Fruit fly (Drosophila melanogaster): ENCODE data around the gene CG43230.

DNA sequence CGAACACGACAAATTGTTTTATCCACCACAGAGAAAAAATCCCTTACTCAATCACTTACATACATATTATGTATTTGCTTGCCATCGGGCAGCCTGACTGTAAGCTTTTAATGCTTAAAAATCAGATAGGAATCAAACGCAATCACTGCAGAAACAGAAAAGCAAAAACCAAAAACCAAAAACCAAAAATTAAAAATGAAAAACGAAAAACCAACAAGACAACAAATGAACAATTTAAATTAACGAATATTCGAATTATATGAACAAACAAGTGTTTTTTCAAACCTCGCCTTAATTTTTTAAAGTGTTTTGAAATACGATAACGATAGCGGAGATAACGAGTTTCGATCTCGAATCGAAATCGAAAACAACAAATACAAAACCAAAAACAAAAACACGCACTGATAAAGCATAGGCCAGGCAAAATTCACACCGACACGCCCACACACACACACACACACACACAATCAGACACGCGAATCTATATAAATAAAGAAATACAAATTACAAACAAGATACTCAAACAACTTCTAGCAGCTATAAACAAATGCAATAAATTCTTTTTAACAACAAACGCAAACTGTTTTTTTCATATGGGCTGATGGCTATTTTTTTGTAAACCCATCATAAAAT, 39.3 kb downstream of the CG43230 start:
- no peak for TF ChIP-seq CG34367 (tag; optimal IDR thresholded peaks at IDR 0.05)
- TF ChIP-seq Pif1A (GFP tag; optimal IDR thresholded peaks at IDR 0.05): no peak
- TF ChIP-seq D1 (tag; optimal IDR thresholded peaks at IDR 0.05): no peak
- peak; percentile 35 for TF ChIP-seq CG9948 (tag; optimal IDR thresholded peaks at IDR 0.05)
- TF ChIP-seq rn (GFP tag; IDR thresholded peaks at IDR 0.05): no peak
- no peak for TF ChIP-seq EcR (GFP tag; optimal IDR thresholded peaks at IDR 0.05)
- TF ChIP-seq CG12605 (GFP tag; IDR thresholded peaks at IDR 0.05): peak; percentile 50; the same call in 1 of the 2 replicates

Data from whole organism, pupa.